Fruit fly (Drosophila melanogaster) whole organism, embryonic: ENCODE results near the gene CG46465.

Experiments
- Atf-2 ChIP-seq: fragments of 200-800 bp; sonication (Bioruptor generic); optimal IDR thresholded peaks from 2 replicates; lab custom pipeline; 2016; ENCODE audit warnings: missing biosample characterization, missing genetic modification characterization
- BEAF-32 ChIP-seq: fragments of 200-800 bp; sonication (Bioruptor generic); optimal IDR thresholded peaks from 3 replicates; lab custom pipeline; 2017; ENCODE audit warnings: missing biosample characterization, missing genetic modification characterization, mild to moderate bottlenecking, moderate library complexity, missing genetic modification reagents
- CG10274 ChIP-seq: fragments of 200-800 bp; sonication (Bioruptor generic); optimal IDR thresholded peaks from 3 replicates; lab custom pipeline; 2017; ENCODE audit warnings: missing biosample characterization, mild to moderate bottlenecking, missing genetic modification characterization
- CG10543 ChIP-seq: fragments of 200-800 bp; sonication (Bioruptor generic); optimal IDR thresholded peaks from 3 replicates; lab custom pipeline; 2017; ENCODE audit warnings: missing biosample characterization, mild to moderate bottlenecking, missing genetic modification characterization, moderate library complexity
- CG13123 ChIP-seq: fragments of 200-800 bp; sonication (Bioruptor generic); optimal IDR thresholded peaks from 2 replicates; lab custom pipeline; 2016; ENCODE audit warnings: missing biosample characterization, missing genetic modification characterization
- CG18599 ChIP-seq: fragments of 200-800 bp; sonication (Bioruptor generic); optimal IDR thresholded peaks from 3 replicates; lab custom pipeline; 2017; ENCODE audit warnings: missing biosample characterization, missing genetic modification characterization, mild to moderate bottlenecking, moderate library complexity, missing genetic modification reagents
- CG2199 ChIP-seq: fragments of 200-800 bp; sonication (Bioruptor generic); IDR thresholded peaks from 3 replicates; pipeline ENCODE4 v1.3.6; 2022; ENCODE audit warnings: missing biosample characterization, missing genetic modification characterization
- CG34376 ChIP-seq: fragments of 200-800 bp; sonication (Bioruptor generic); optimal IDR thresholded peaks from 2 replicates; lab custom pipeline; 2018; ENCODE audit warnings: missing biosample characterization, mild to moderate bottlenecking, missing genetic modification characterization
- CG5180 ChIP-seq: fragments of 200-800 bp; sonication (Bioruptor generic); optimal IDR thresholded peaks from 3 replicates; lab custom pipeline; 2017; ENCODE audit warnings: missing biosample characterization, missing genetic modification characterization, mild to moderate bottlenecking, moderate library complexity, missing genetic modification reagents
- CG6813 ChIP-seq: fragments of 200-800 bp; sonication (Bioruptor generic); optimal IDR thresholded peaks from 2 replicates; lab custom pipeline; 2017; ENCODE audit warnings: missing biosample characterization, missing genetic modification characterization, mild to moderate bottlenecking, moderate library complexity, missing genetic modification reagents
- CG8089 ChIP-seq: fragments of 200-800 bp; sonication (Bioruptor generic); optimal IDR thresholded peaks from 3 replicates; lab custom pipeline; 2016; ENCODE audit warnings: missing biosample characterization, missing genetic modification characterization
- CG8281 ChIP-seq: fragments of 200-800 bp; sonication (Bioruptor generic); optimal IDR thresholded peaks from 2 replicates; lab custom pipeline; 2018; ENCODE audit warnings: missing biosample characterization, mild to moderate bottlenecking, missing genetic modification characterization, moderate library complexity
- Doc3 ChIP-seq: fragments of 200-800 bp; sonication (Bioruptor generic); IDR thresholded peaks from 3 replicates; pipeline ENCODE4 v1.3.6; 2022; ENCODE audit warnings: missing biosample characterization, missing genetic modification characterization; ENCODE audit not compliant: partially characterized antibody
- GATAe ChIP-seq: fragments of 200-800 bp; sonication (Bioruptor generic); conservative IDR thresholded peaks from 2 replicates; pipeline ENCODE4 v1.3.6; 2022; ENCODE audit warnings: missing biosample characterization, missing genetic modification characterization
- HHEX ChIP-seq: fragments of 200-800 bp; sonication (Bioruptor generic); optimal IDR thresholded peaks from 3 replicates; lab custom pipeline; 2017; ENCODE audit warnings: missing biosample characterization, mild to moderate bottlenecking, missing genetic modification characterization, missing genetic modification reagents
- Hey ChIP-seq: fragments of 200-800 bp; sonication (Bioruptor generic); optimal IDR thresholded peaks from 3 replicates; lab custom pipeline; 2018; ENCODE audit warnings: missing biosample characterization, mild to moderate bottlenecking, missing genetic modification characterization
- HmgZ ChIP-seq: fragments of 200-800 bp; sonication (Bioruptor generic); optimal IDR thresholded peaks from 2 replicates; lab custom pipeline; 2018; ENCODE audit warnings: missing biosample characterization, mild to moderate bottlenecking, missing genetic modification characterization
- Hmx ChIP-seq: fragments of 200-800 bp; sonication (Bioruptor generic); optimal IDR thresholded peaks from 2 replicates; lab custom pipeline; 2016; ENCODE audit warnings: missing biosample characterization, missing genetic modification characterization
- Hr78 ChIP-seq, 2 experiments: fragments of 200-800 bp in 1 of 2; fragments of >200 bp in 1 of 2; sonication (Bioruptor generic) in 1 of 2; optimal IDR thresholded peaks; 2 replicates each; lab custom pipeline; 2017 to 2019; ENCODE audit warnings: missing biosample characterization in 2 of 2, missing genetic modification characterization in 2 of 2, mild to moderate bottlenecking in 1 of 2, moderate library complexity in 1 of 2
- Jarid2 ChIP-seq: fragments of 200-800 bp; sonication (Bioruptor generic); optimal IDR thresholded peaks from 3 replicates; lab custom pipeline; 2017; ENCODE audit warnings: mild to moderate bottlenecking, missing biosample characterization, missing genetic modification reagents, missing genetic modification characterization
- NC2α ChIP-seq: fragments of 200-800 bp; sonication (Bioruptor generic); optimal IDR thresholded peaks from 2 replicates; lab custom pipeline; 2016; ENCODE audit warnings: missing biosample characterization, missing genetic modification characterization
- Nf-YB ChIP-seq: fragments of 200-800 bp; sonication (Bioruptor generic); optimal IDR thresholded peaks from 3 replicates; lab custom pipeline; 2019; ENCODE audit warnings: missing biosample characterization, mild to moderate bottlenecking, missing genetic modification characterization, moderate library complexity
- Nf-YC ChIP-seq: fragments of 200-800 bp; optimal IDR thresholded peaks from 3 replicates; lab custom pipeline; 2019; ENCODE audit warnings: missing biosample characterization, mild to moderate bottlenecking, missing genetic modification characterization, moderate library complexity
- Pdp1 ChIP-seq, 2 experiments: fragments of 200-800 bp; sonication (Bioruptor generic); optimal IDR thresholded peaks; 3 replicates each; lab custom pipeline; 2016; ENCODE audit warnings: missing biosample characterization in 2 of 2, missing genetic modification characterization in 2 of 2, mild to moderate bottlenecking in 1 of 2, moderate library complexity in 1 of 2
- Vsx1 ChIP-seq: fragments of 200-800 bp; sonication (Bioruptor generic); optimal IDR thresholded peaks from 2 replicates; lab custom pipeline; 2017; ENCODE audit warnings: missing biosample characterization, mild to moderate bottlenecking, missing genetic modification characterization, missing genetic modification reagents
- ase ChIP-seq: fragments of 200-800 bp; sonication (Bioruptor generic); IDR thresholded peaks from 3 replicates; pipeline ENCODE4 v1.3.6; 2022; ENCODE audit warnings: missing biosample characterization, missing genetic modification characterization
- ash1 ChIP-seq: fragments of 200-800 bp; sonication (Bioruptor generic); optimal IDR thresholded peaks from 2 replicates; lab custom pipeline; 2018; ENCODE audit warnings: missing biosample characterization, mild to moderate bottlenecking, missing genetic modification characterization
- cg ChIP-seq: fragments of 200-800 bp; sonication (Bioruptor generic); optimal IDR thresholded peaks from 3 replicates; lab custom pipeline; 2019; ENCODE audit warnings: missing biosample characterization, mild to moderate bottlenecking, missing genetic modification characterization, moderate library complexity
- chinmo ChIP-seq: fragments of 200-800 bp; sonication (Bioruptor generic); IDR thresholded peaks from 4 replicates; pipeline ENCODE4 v1.3.6; 2022; ENCODE audit warnings: missing biosample characterization, missing genetic modification characterization; ENCODE audit not compliant: partially characterized antibody
- eve ChIP-seq, 2 experiments: fragments of >200 bp; optimal IDR thresholded peaks; 2 replicates each; lab custom pipeline; 2017; ENCODE audit warnings: missing biosample characterization in 2 of 2, missing genetic modification characterization in 2 of 2
- exex ChIP-seq: fragments of 200-800 bp; sonication (Bioruptor generic); optimal IDR thresholded peaks from 4 replicates; lab custom pipeline; 2018; ENCODE audit warnings: missing biosample characterization, mild to moderate bottlenecking, missing genetic modification characterization, moderate library complexity
- ftz-f1 ChIP-seq: fragments of 200-800 bp; sonication (Bioruptor generic); optimal IDR thresholded peaks from 2 replicates; lab custom pipeline; 2016; ENCODE audit warnings: missing biosample characterization, missing genetic modification characterization
- fu2 ChIP-seq: fragments of 200-800 bp; sonication (Bioruptor generic); optimal IDR thresholded peaks from 2 replicates; lab custom pipeline; 2016; ENCODE audit warnings: missing biosample characterization, missing genetic modification characterization
- gem ChIP-seq: fragments of 200-800 bp; sonication (Bioruptor generic); optimal IDR thresholded peaks from 2 replicates; lab custom pipeline; 2019; ENCODE audit warnings: missing biosample characterization, mild to moderate bottlenecking, missing genetic modification characterization, moderate library complexity
- lab ChIP-seq: fragments of 200-800 bp; sonication (Bioruptor generic); optimal IDR thresholded peaks from 3 replicates; lab custom pipeline; 2017; ENCODE audit warnings: missing biosample characterization, missing genetic modification characterization, mild to moderate bottlenecking, moderate library complexity, missing genetic modification reagents
- nerfin-2 ChIP-seq: fragments of 200-800 bp; sonication (Bioruptor generic); IDR thresholded peaks from 2 replicates; pipeline ENCODE4 v1.3.6; 2022; ENCODE audit warnings: missing biosample characterization, missing genetic modification characterization; ENCODE audit not compliant: partially characterized antibody
- otp ChIP-seq: fragments of 200-800 bp; sonication (Bioruptor generic); IDR thresholded peaks from 3 replicates; pipeline ENCODE4, ENCODE4 v1.3.6; 2022; ENCODE audit warnings: missing biosample characterization, missing genetic modification characterization
- pfk ChIP-seq: fragments of 200-800 bp; sonication (Bioruptor generic); optimal IDR thresholded peaks from 2 replicates; lab custom pipeline; 2018; ENCODE audit warnings: missing biosample characterization, mild to moderate bottlenecking, missing genetic modification characterization, moderate library complexity
- sima ChIP-seq: fragments of 200-800 bp; sonication (Bioruptor generic); optimal IDR thresholded peaks from 2 replicates; lab custom pipeline; 2016; ENCODE audit warnings: missing biosample characterization, missing genetic modification characterization
- so ChIP-seq: fragments of 200-800 bp; sonication (Bioruptor generic); IDR thresholded peaks from 3 replicates; pipeline ENCODE4 v1.3.6; 2022; ENCODE audit warnings: missing biosample characterization, missing genetic modification characterization
- sqz ChIP-seq: fragments of 200-800 bp; sonication (Bioruptor generic); optimal IDR thresholded peaks from 3 replicates; lab custom pipeline; 2018; ENCODE audit warnings: missing biosample characterization, mild to moderate bottlenecking, missing genetic modification characterization
- stwl ChIP-seq: fragments of 200-800 bp; sonication (Bioruptor generic); optimal IDR thresholded peaks from 3 replicates; lab custom pipeline; 2018; ENCODE audit warnings: missing biosample characterization, mild to moderate bottlenecking, missing genetic modification characterization, moderate library complexity
- sug ChIP-seq: fragments of 200-800 bp; optimal IDR thresholded peaks from 2 replicates; lab custom pipeline; 2019; ENCODE audit warnings: missing biosample characterization, mild to moderate bottlenecking, missing genetic modification characterization, moderate library complexity
- zen2 ChIP-seq: fragments of 200-800 bp; sonication (Bioruptor generic); IDR thresholded peaks from 3 replicates; pipeline ENCODE4 v1.3.6; 2022; ENCODE audit warnings: missing biosample characterization, missing genetic modification characterization; ENCODE audit not compliant: partially characterized antibody

Gene CG46465

DNA sequence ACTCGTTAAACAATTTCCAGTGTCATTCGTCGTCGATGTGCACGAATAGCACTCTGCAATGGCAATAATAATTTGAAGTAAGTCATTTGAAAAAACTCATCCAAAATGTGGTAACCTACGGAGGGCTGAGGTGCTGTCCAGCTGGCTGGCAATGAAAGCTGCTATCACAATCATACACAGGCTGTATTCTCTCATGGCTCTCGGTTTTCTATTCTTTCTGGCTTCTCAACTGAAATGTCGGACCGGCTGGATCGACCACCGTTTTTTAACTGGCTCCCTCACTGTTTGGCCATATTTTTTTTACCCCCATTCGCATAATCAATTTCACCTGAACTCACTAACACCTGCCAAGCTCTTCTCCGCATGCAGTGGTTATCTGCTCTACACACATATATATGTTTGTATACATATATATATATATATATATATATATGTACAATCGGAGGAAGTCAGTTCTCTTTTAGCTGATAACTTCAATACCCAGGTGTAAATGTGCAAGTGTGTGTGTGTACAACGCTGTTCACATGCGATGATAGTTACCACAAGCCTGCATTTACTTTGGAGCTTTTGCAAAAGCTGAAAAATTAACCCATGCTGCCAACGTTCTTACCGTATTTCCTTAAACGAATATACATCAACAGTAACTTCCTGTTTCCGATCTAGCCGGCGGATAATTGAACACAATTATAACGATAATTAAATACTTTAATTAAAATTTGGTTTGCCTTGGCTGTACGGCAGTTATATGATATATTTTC, 3.5 kb downstream of the CG46465 start, which contains the start of gene CG10650:
Gene CG10650, minus strand, starts transcription at position 275 of the 758 bp plus-strand sequence.
- TF ChIP-seq lab (GFP tag; lab: Kevin White, UChicago) (peak; percentile 47), CG10274 (no peak), chinmo (GFP tag; lab: Robert Waterston, UW) (peak; percentile 78; the same call in 2 of the 4 replicates), HmgZ (tag; lab: Kevin White, UChicago) (peak; percentile 29), Atf-2 (GFP tag; lab: Kevin White, UChicago) (no peak), gem (tag; lab: Kevin White, UChicago) (no peak), NC2α (GFP tag; lab: Kevin White, UChicago) (no peak), Hey (peak; percentile 36), CG18599 (peak; percentile 13), nerfin-2 (GFP tag; lab: Robert Waterston, UW) (no peak), BEAF-32 (GFP tag; lab: Kevin White, UChicago) (no peak), ase (GFP tag; lab: Robert Waterston, UW) (no peak), fu2 (GFP tag; lab: Kevin White, UChicago) (no peak), CG2199 (GFP tag; lab: Robert Waterston, UW) (0 out of 3 replicates have a peak, but pooled peaks have one; percentile 34), sug (tag; lab: Kevin White, UChicago) (peak; percentile 73), Doc3 (GFP tag; lab: Robert Waterston, UW) (no peak), CG34376 (GFP tag; lab: Kevin White, UChicago) (peak; percentile 17), Nf-YB (GFP tag; lab: Kevin White, UChicago) (peak; percentile 10), HHEX (no peak), CG8089 (no peak), otp (GFP tag; lab: Robert Waterston, UW) (0 out of 3 replicates have a peak, but pooled peaks have one; percentile 19), Vsx1 (no peak), CG13123 (GFP tag; lab: Kevin White, UChicago) (no peak), CG8281 (no peak), eve (GFP tag; optimal IDR thresholded peaks at IDR 0.05; lab: Kevin White, UChicago) (no peak), sima (GFP tag; lab: Kevin White, UChicago) (no peak), Jarid2 (GFP tag; lab: Kevin White, UChicago) (peak; percentile 62), CG5180 (GFP tag; lab: Kevin White, UChicago) (no peak), Hmx (GFP tag; lab: Kevin White, UChicago) (no peak), pfk (no peak), so (GFP tag; lab: Robert Waterston, UW) (no peak), cg (GFP tag; lab: Kevin White, UChicago) (peak; percentile 67), CG6813 (GFP tag; lab: Kevin White, UChicago) (peak; percentile 5), Hr78 (GFP tag; optimal IDR thresholded peaks at IDR 0.05; lab: Kevin White, UChicago) (peak in 1 of 2 experiments; percentile 15), CG10543 (GFP tag; lab: Kevin White, UChicago) (peak; percentile 64), Nf-YC (tag; lab: Kevin White, UChicago) (peak; percentile 12), ftz-f1 (GFP tag; lab: Kevin White, UChicago) (no peak), zen2 (GFP tag; lab: Robert Waterston, UW) (no peak), exex (tag; lab: Kevin White, UChicago) (peak; percentile 39), stwl (no peak), Pdp1 (GFP tag; optimal IDR thresholded peaks at IDR 0.05; lab: Kevin White, UChicago) (peak in 1 of 2 experiments; percentile 34), sqz (GFP tag; lab: Kevin White, UChicago) (peak; percentile 61), GATAe (peak; percentile 37), ash1 (GFP tag; lab: Kevin White, UChicago) (no peak)
